Fruit fly (Drosophila melanogaster): ENCODE data around the gene CG4440.

Gene CG4440

DNA sequence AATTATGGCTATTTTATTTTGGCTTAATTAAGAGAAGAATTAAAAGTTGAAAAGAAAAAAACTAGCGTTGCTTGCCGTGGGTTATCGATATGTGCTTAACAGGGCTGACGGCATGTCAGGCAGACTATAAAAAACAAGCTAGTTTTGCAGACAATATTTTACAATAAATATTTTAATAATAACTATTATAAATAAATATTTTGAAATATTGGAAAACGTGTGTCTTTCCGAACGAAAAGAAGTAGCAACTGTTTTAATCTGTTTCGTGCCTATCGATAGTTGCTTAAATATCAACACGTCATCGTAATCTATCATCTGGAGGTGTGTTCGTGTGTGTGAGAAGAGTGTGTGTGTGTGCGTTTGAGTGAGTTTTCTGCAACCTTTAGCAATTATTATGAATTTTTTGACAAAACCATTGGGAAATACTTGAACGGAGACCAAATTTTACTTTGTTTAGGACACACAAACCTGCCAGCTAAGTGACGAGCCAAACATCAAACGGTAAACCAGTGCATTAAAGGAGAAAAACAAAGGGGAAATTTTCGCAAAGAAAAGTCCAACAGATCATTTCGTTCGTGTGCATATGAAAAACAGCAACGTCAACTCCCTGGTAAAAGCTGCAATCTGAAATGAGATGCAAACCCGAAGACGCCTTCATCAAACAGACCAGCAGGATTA, 22.6 kb upstream of the CG4440 start, which contains the start of the genes CG5861 and Syx5 (continued):
- TF ChIP-seq vfl (GFP tag; optimal IDR thresholded peaks at IDR 0.05): no peak
- TF ChIP-seq danr (GFP tag; IDR thresholded peaks at IDR 0.05): no peak
- TF ChIP-seq CG6654 (GFP tag; optimal IDR thresholded peaks at IDR 0.05): no peak
- TF ChIP-seq Eip74EF (GFP tag; optimal IDR thresholded peaks at IDR 0.05): peak in 1 of 2 experiments; percentile 0
- peak; percentile 98 for TF ChIP-seq Dll (GFP tag; IDR thresholded peaks at IDR 0.05; ENCODE audit: partially characterized antibody)
- TF ChIP-seq CG8290 (GFP tag; optimal IDR thresholded peaks at IDR 0.05): peak; percentile 21
- TF ChIP-seq CG8290 (tag; optimal IDR thresholded peaks at IDR 0.05): no peak
- TF ChIP-seq NFAT (GFP tag; IDR thresholded peaks at IDR 0.05): peak; percentile 55
- TF ChIP-seq CG10321 (GFP tag; IDR thresholded peaks at IDR 0.05): no peak
- TF ChIP-seq fu2 (GFP tag; optimal IDR thresholded peaks at IDR 0.05): no peak
- TF ChIP-seq h (optimal IDR thresholded peaks at IDR 0.05): no peak
- TF ChIP-seq CG1792 (GFP tag; optimal IDR thresholded peaks at IDR 0.05): no peak
- TF ChIP-seq amos (GFP tag; IDR thresholded peaks at IDR 0.05; ENCODE audit: partially characterized antibody): peak; percentile 84; the same call in 1 of the 2 replicates
- TF ChIP-seq Usf (GFP tag; optimal IDR thresholded peaks at IDR 0.05): no peak
- TF ChIP-seq fd96Cb (tag; optimal IDR thresholded peaks at IDR 0.05): peak; percentile 26
- no peak for TF ChIP-seq CG12769 (tag; optimal IDR thresholded peaks at IDR 0.05)
- TF ChIP-seq CG4730 (GFP tag; IDR thresholded peaks at IDR 0.05): peak; percentile 54; the same call in 1 of the 2 replicates
- peak; percentile 77 for TF ChIP-seq CG6791 (GFP tag; IDR thresholded peaks at IDR 0.05; ENCODE audit: partially characterized antibody)
- TF ChIP-seq CG5953 (GFP tag; IDR thresholded peaks at IDR 0.05): no peak
- no peak for TF ChIP-seq Hr51 (GFP tag; optimal IDR thresholded peaks at IDR 0.05)
- TF ChIP-seq bab2 (GFP tag; optimal IDR thresholded peaks at IDR 0.05): no peak
- peak; percentile 17 for TF ChIP-seq CG6765 (GFP tag; optimal IDR thresholded peaks at IDR 0.05)
- TF ChIP-seq CG2116 (GFP tag; optimal IDR thresholded peaks at IDR 0.05): peak; percentile 99
- no peak for TF ChIP-seq ro (GFP tag; IDR thresholded peaks at IDR 0.05)
- peak; percentile 67; the same call in 2 of the 3 replicates for TF ChIP-seq Dbx (GFP tag; IDR thresholded peaks at IDR 0.05)
- no peak for TF ChIP-seq tx (GFP tag; optimal IDR thresholded peaks at IDR 0.05)
- TF ChIP-seq C15 (GFP tag; IDR thresholded peaks at IDR 0.05): no peak
- peak; percentile 37 for TF ChIP-seq tup (GFP tag; optimal IDR thresholded peaks at IDR 0.05)
- TF ChIP-seq Sry-δ (GFP tag; optimal IDR thresholded peaks at IDR 0.05): peak; percentile 58
- no peak for TF ChIP-seq Side (GFP tag; optimal IDR thresholded peaks at IDR 0.05)
- no peak for TF ChIP-seq btn (GFP tag; optimal IDR thresholded peaks at IDR 0.05)
- no peak for TF ChIP-seq CG17612 (GFP tag; IDR thresholded peaks at IDR 0.05)
- no peak for TF ChIP-seq ftz-f1 (GFP tag; optimal IDR thresholded peaks at IDR 0.05)
- TF ChIP-seq CG10209 (GFP tag; optimal IDR thresholded peaks at IDR 0.05): peak; percentile 19
- no peak for TF ChIP-seq HHEX (GFP tag; optimal IDR thresholded peaks at IDR 0.05)
- TF ChIP-seq dysf (GFP tag; IDR thresholded peaks at IDR 0.05): 0 out of 3 replicates have a peak, but pooled peaks have one; percentile 24
- no peak for TF ChIP-seq CG13894 (tag; optimal IDR thresholded peaks at IDR 0.05)
- TF ChIP-seq Taf1 (GFP tag; IDR thresholded peaks at IDR 0.05): no peak
- TF ChIP-seq lov (optimal IDR thresholded peaks at IDR 0.05): no peak
- no peak for TF ChIP-seq lov (GFP tag; IDR thresholded peaks at IDR 0.05)
- peak; percentile 72 for TF ChIP-seq nmo (GFP tag; optimal IDR thresholded peaks at IDR 0.05)
- TF ChIP-seq aop (GFP tag; IDR thresholded peaks at IDR 0.05): no peak
- TF ChIP-seq hkb (optimal IDR thresholded peaks at IDR 0.05): no peak
- peak; percentile 66 for TF ChIP-seq hkb (GFP tag; IDR thresholded peaks at IDR 0.05)
- peak; percentile 80 for TF ChIP-seq CG17829 (tag; optimal IDR thresholded peaks at IDR 0.05)
- peak; percentile 42 for TF ChIP-seq CG10366 (GFP tag; IDR thresholded peaks at IDR 0.05)
- peak; percentile 24 for TF ChIP-seq nom (GFP tag; optimal IDR thresholded peaks at IDR 0.05)
- peak; percentile 17; the same call in 1 of the 3 replicates for TF ChIP-seq CG14050 (GFP tag; IDR thresholded peaks at IDR 0.05)
- TF ChIP-seq bigmax (GFP tag; optimal IDR thresholded peaks at IDR 0.05): no peak
- TF ChIP-seq CG6175 (GFP tag; IDR thresholded peaks at IDR 0.05): no peak
- no peak for TF ChIP-seq CG1832 (GFP tag; optimal IDR thresholded peaks at IDR 0.05)
